Fruit fly (Drosophila melanogaster): Measurements from ENCODE around the gene CG14210.
A peak's percentile ranks its signal among the peaks of the same experiment; 100 is the strongest.

Gene CG14210

dm6 chrX:19662583-19663195 lies 46.7 kb downstream of the CG14210 start (continued):
- no peak for TF ChIP-seq sens (GFP tag)

dm6 chrX:19663196-19663858 lies 47.3 kb downstream of the CG14210 start:
- TF ChIP-seq HmgD (GFP tag; optimal IDR thresholded peaks at IDR 0.05): no peak
- no peak for TF ChIP-seq Dref (GFP tag; IDR thresholded peaks at IDR 0.05)
- no peak for TF ChIP-seq CG2875 (GFP tag; optimal IDR thresholded peaks at IDR 0.05)
- TF ChIP-seq gsb (GFP tag; IDR thresholded peaks at IDR 0.05): no peak
- TF ChIP-seq ham (GFP tag; IDR thresholded peaks at IDR 0.05): no peak
- TF ChIP-seq Nf-YB (GFP tag; optimal IDR thresholded peaks at IDR 0.05): no peak
- no peak for TF ChIP-seq Vsx1 (GFP tag; optimal IDR thresholded peaks at IDR 0.05)
- TF ChIP-seq gem (tag; optimal IDR thresholded peaks at IDR 0.05): peak; percentile 56
- TF ChIP-seq dysf (GFP tag; IDR thresholded peaks at IDR 0.05): peak; percentile 37; the same call in 1 of the 3 replicates
- TF ChIP-seq Oaz (GFP tag; IDR thresholded peaks at IDR 0.05): no peak
- peak; percentile 17 for TF ChIP-seq trem (tag; optimal IDR thresholded peaks at IDR 0.05)
- TF ChIP-seq Mrtf (GFP tag; IDR thresholded peaks at IDR 0.05): no peak
- TF ChIP-seq CG13123 (GFP tag; optimal IDR thresholded peaks at IDR 0.05): no peak
- no peak for TF ChIP-seq CG17328 (GFP tag; IDR thresholded peaks at IDR 0.05)
- TF ChIP-seq Dp (GFP tag; optimal IDR thresholded peaks at IDR 0.05): no peak
- TF ChIP-seq CHES-1-like (GFP tag; optimal IDR thresholded peaks at IDR 0.05): no peak
- no peak for TF ChIP-seq psq (GFP tag; optimal IDR thresholded peaks at IDR 0.05)
- no peak for TF ChIP-seq scrt (GFP tag; optimal IDR thresholded peaks at IDR 0.05)
- no peak for TF ChIP-seq CG14050 (GFP tag; IDR thresholded peaks at IDR 0.05)
- no peak for TF ChIP-seq Eip74EF (GFP tag; optimal IDR thresholded peaks at IDR 0.05)
- TF ChIP-seq Taf1 (GFP tag; IDR thresholded peaks at IDR 0.05): no peak
- TF ChIP-seq D19A (tag; optimal IDR thresholded peaks at IDR 0.05): peak; percentile 65
- no peak for TF ChIP-seq Hmx (GFP tag; optimal IDR thresholded peaks at IDR 0.05)
- TF ChIP-seq vvl (GFP tag; IDR thresholded peaks at IDR 0.05): no peak
- no peak for TF ChIP-seq dati (GFP tag; IDR thresholded peaks at IDR 0.05)
- TF ChIP-seq CG34376 (GFP tag; optimal IDR thresholded peaks at IDR 0.05): peak; percentile 58
- TF ChIP-seq CG13624 (GFP tag; optimal IDR thresholded peaks at IDR 0.05): no peak
- no peak for TF ChIP-seq CG11696 (GFP tag; IDR thresholded peaks at IDR 0.05)
- TF ChIP-seq CG18764 (GFP tag; optimal IDR thresholded peaks at IDR 0.05): no peak
- TF ChIP-seq Max (GFP tag; optimal IDR thresholded peaks at IDR 0.05): peak; percentile 58
- no peak for TF ChIP-seq wek (GFP tag; optimal IDR thresholded peaks at IDR 0.05)
- TF ChIP-seq nerfin-2 (GFP tag; IDR thresholded peaks at IDR 0.05; ENCODE audit: partially characterized antibody): no peak
- peak; percentile 41 for TF ChIP-seq Abd-B (GFP tag; optimal IDR thresholded peaks at IDR 0.05)
- peak; percentile 45 for TF ChIP-seq CG10147 (GFP tag; optimal IDR thresholded peaks at IDR 0.05)
- no peak for TF ChIP-seq sens-2 (GFP tag; IDR thresholded peaks at IDR 0.05)
- TF ChIP-seq CG1647 (GFP tag; optimal IDR thresholded peaks at IDR 0.05): no peak
- TF ChIP-seq MESR4 (GFP tag; optimal IDR thresholded peaks at IDR 0.05): no peak
- TF ChIP-seq pho (GFP tag; optimal IDR thresholded peaks at IDR 0.05): no peak
- peak; percentile 41 for TF ChIP-seq Usf (GFP tag; optimal IDR thresholded peaks at IDR 0.05)
- TF ChIP-seq nerfin-1 (tag; optimal IDR thresholded peaks at IDR 0.05): peak; percentile 44
- TF ChIP-seq Meics (GFP tag; optimal IDR thresholded peaks at IDR 0.05): peak; percentile 75
- no peak for TF ChIP-seq CG3995 (GFP tag; optimal IDR thresholded peaks at IDR 0.05)
- no peak for TF ChIP-seq usp (GFP tag; optimal IDR thresholded peaks at IDR 0.05)
- TF ChIP-seq CG1832 (GFP tag; optimal IDR thresholded peaks at IDR 0.05): no peak
- TF ChIP-seq CG10209 (GFP tag; optimal IDR thresholded peaks at IDR 0.05): peak; percentile 54
- TF ChIP-seq B-H2 (GFP tag; optimal IDR thresholded peaks at IDR 0.05): no peak
- TF ChIP-seq CG2712 (tag; optimal IDR thresholded peaks at IDR 0.05): peak; percentile 58

Measured in whole organism, embryonic.